Fruit fly (Drosophila melanogaster) whole organism, embryonic: ENCODE measurements around the gene CG2187.

ENCODE experiments used
- Atf3 ChIP-seq: fragments of 200-800 bp; sonication (Bioruptor generic); optimal IDR thresholded peaks from 3 replicates; lab custom pipeline; 2016; ENCODE audit warnings: missing biosample characterization, missing genetic modification characterization
- Awh ChIP-seq: fragments of 200-800 bp; sonication (Bioruptor generic); IDR thresholded peaks from 2 replicates; pipeline ENCODE4, ENCODE4 v1.3.6; 2022; ENCODE audit warnings: missing biosample characterization, missing genetic modification characterization
- B-H2 ChIP-seq: fragments of 200-800 bp; sonication (Bioruptor generic); optimal IDR thresholded peaks from 2 replicates; lab custom pipeline; 2018; ENCODE audit warnings: missing biosample characterization, mild to moderate bottlenecking, missing genetic modification characterization
- BEAF-32 ChIP-seq: fragments of 200-800 bp; sonication (Bioruptor generic); optimal IDR thresholded peaks from 3 replicates; lab custom pipeline; 2017; ENCODE audit warnings: missing biosample characterization, missing genetic modification characterization, mild to moderate bottlenecking, moderate library complexity, missing genetic modification reagents
- CG10267 ChIP-seq: fragments of 200-800 bp; sonication (Bioruptor generic); optimal IDR thresholded peaks from 2 replicates; lab custom pipeline; 2018; ENCODE audit warnings: missing biosample characterization, mild to moderate bottlenecking, missing genetic modification characterization, moderate library complexity
- CG11093 ChIP-seq: fragments of 200-800 bp; sonication (Bioruptor generic); IDR thresholded peaks from 3 replicates; pipeline ENCODE4 v1.3.6; 2022; ENCODE audit warnings: missing biosample characterization, missing genetic modification characterization
- CG12299 ChIP-seq: fragments of 200-800 bp; sonication (Bioruptor generic); optimal IDR thresholded peaks from 2 replicates; lab custom pipeline; 2018; ENCODE audit warnings: missing biosample characterization, mild to moderate bottlenecking, missing genetic modification characterization
- CG13123 ChIP-seq: fragments of 200-800 bp; sonication (Bioruptor generic); optimal IDR thresholded peaks from 2 replicates; lab custom pipeline; 2016; ENCODE audit warnings: missing biosample characterization, missing genetic modification characterization
- CG15696 ChIP-seq: fragments of 200-800 bp; sonication (Bioruptor generic); optimal IDR thresholded peaks from 2 replicates; lab custom pipeline; 2019; ENCODE audit warnings: missing biosample characterization, mild to moderate bottlenecking, missing genetic modification characterization, moderate library complexity
- CG1647 ChIP-seq: fragments of 200-800 bp; sonication (Bioruptor generic); optimal IDR thresholded peaks from 3 replicates; lab custom pipeline; 2016; ENCODE audit warnings: missing biosample characterization, missing genetic modification characterization
- CG17912 ChIP-seq: fragments of 200-800 bp; sonication (Bioruptor generic); optimal IDR thresholded peaks from 2 replicates; lab custom pipeline; 2018; ENCODE audit warnings: missing biosample characterization, mild to moderate bottlenecking, missing genetic modification characterization
- CG6854 ChIP-seq: fragments of 200-800 bp; sonication (Bioruptor generic); optimal IDR thresholded peaks from 3 replicates; lab custom pipeline; 2017; ENCODE audit warnings: missing biosample characterization, mild to moderate bottlenecking, missing genetic modification characterization
- CG7839 ChIP-seq: fragments of 200-800 bp; sonication (Bioruptor generic); optimal IDR thresholded peaks from 3 replicates; lab custom pipeline; 2018; ENCODE audit warnings: missing biosample characterization, mild to moderate bottlenecking, missing genetic modification characterization, moderate library complexity
- CG8944 ChIP-seq: fragments of 200-800 bp; sonication (Bioruptor generic); optimal IDR thresholded peaks from 3 replicates; lab custom pipeline; 2016; ENCODE audit warnings: missing biosample characterization, missing genetic modification characterization
- CG9727 ChIP-seq: fragments of 200-800 bp; sonication (Bioruptor generic); optimal IDR thresholded peaks from 3 replicates; lab custom pipeline; 2017; ENCODE audit warnings: missing biosample characterization, mild to moderate bottlenecking, missing genetic modification characterization
- CTCF ChIP-seq: fragments of 200-800 bp; sonication (Bioruptor generic); optimal IDR thresholded peaks from 2 replicates; lab custom pipeline; 2017; ENCODE audit warnings: missing biosample characterization, mild to moderate bottlenecking, missing genetic modification characterization, moderate library complexity
- Dek ChIP-seq: fragments of 200-800 bp; sonication (Bioruptor generic); optimal IDR thresholded peaks from 3 replicates; lab custom pipeline; 2019; ENCODE audit warnings: missing biosample characterization, mild to moderate bottlenecking, missing genetic modification characterization, moderate library complexity
- Gug ChIP-seq: fragments of 200-800 bp; sonication (Bioruptor generic); IDR thresholded peaks from 4 replicates; pipeline ENCODE4 v1.3.6; 2022; ENCODE audit warnings: missing biosample characterization, missing genetic modification characterization
- H15 ChIP-seq: fragments of 200-800 bp; sonication (Bioruptor generic); IDR thresholded peaks from 3 replicates; pipeline ENCODE4 v1.3.6; 2022; ENCODE audit warnings: missing biosample characterization, missing genetic modification characterization
- Opbp ChIP-seq: fragments of 200-800 bp; sonication (Bioruptor generic); IDR thresholded peaks from 3 replicates; pipeline ENCODE4 v1.3.6; 2022; ENCODE audit warnings: missing biosample characterization, missing genetic modification characterization; ENCODE audit not compliant: partially characterized antibody
- Six4 ChIP-seq: fragments of 200-800 bp; sonication (Bioruptor generic); optimal IDR thresholded peaks from 2 replicates; lab custom pipeline; 2016; ENCODE audit warnings: missing biosample characterization, missing genetic modification characterization
- amos ChIP-seq: fragments of 200-800 bp; sonication (Bioruptor generic); IDR thresholded peaks from 2 replicates; pipeline ENCODE4 v1.3.6; 2022; ENCODE audit warnings: missing biosample characterization, missing genetic modification characterization; ENCODE audit not compliant: partially characterized antibody
- bab2 ChIP-seq: fragments of 200-800 bp; sonication (Bioruptor generic); optimal IDR thresholded peaks from 2 replicates; lab custom pipeline; 2016; ENCODE audit warnings: missing biosample characterization, missing genetic modification characterization
- bsh ChIP-seq, 2 experiments: fragments of 200-800 bp; sonication (Bioruptor generic); optimal IDR thresholded peaks; 2 replicates each; lab custom pipeline; 2017 to 2018; ENCODE audit warnings: mild to moderate bottlenecking in 2 of 2, missing biosample characterization in 2 of 2, missing genetic modification characterization in 2 of 2, moderate library complexity in 1 of 2
- hkb ChIP-seq, 2 experiments: fragments of 200-800 bp in 1 of 2; fragments of >200 bp in 1 of 2; sonication (Bioruptor generic) in 1 of 2; IDR thresholded peaks in 1 of 2; optimal IDR thresholded peaks in 1 of 2; 2 replicates each; pipeline versions ENCODE4 v1.3.6 to Lab custom; 2017 to 2022; ENCODE audit warnings: missing biosample characterization in 1 of 2, missing genetic modification characterization in 1 of 2
- kah ChIP-seq: fragments of 200-800 bp; sonication (Bioruptor generic); optimal IDR thresholded peaks from 2 replicates; lab custom pipeline; 2018; ENCODE audit warnings: missing biosample characterization, mild to moderate bottlenecking, missing genetic modification characterization
- lbe ChIP-seq: fragments of 200-800 bp; sonication (Bioruptor generic); optimal IDR thresholded peaks from 2 replicates; lab custom pipeline; 2016; ENCODE audit warnings: missing biosample characterization, mild to moderate bottlenecking, missing genetic modification characterization
- lov ChIP-seq, 2 experiments: fragments of 200-800 bp in 1 of 2; fragments of >200 bp in 1 of 2; sonication (Bioruptor generic) in 1 of 2; IDR thresholded peaks in 1 of 2; optimal IDR thresholded peaks in 1 of 2; 2 replicates in 1 of 2; 3 replicates in 1 of 2; pipeline versions ENCODE4 v1.3.6 to Lab custom; 2017 to 2022; ENCODE audit warnings: missing biosample characterization in 1 of 2, missing genetic modification characterization in 1 of 2
- nom ChIP-seq: fragments of 200-800 bp; sonication (Bioruptor generic); optimal IDR thresholded peaks from 2 replicates; lab custom pipeline; 2017; ENCODE audit warnings: missing biosample characterization, missing genetic modification characterization, mild to moderate bottlenecking, moderate library complexity, missing genetic modification reagents
- pb ChIP-seq: fragments of 200-800 bp; sonication (Bioruptor generic); optimal IDR thresholded peaks from 3 replicates; lab custom pipeline; 2016; ENCODE audit warnings: missing biosample characterization, missing genetic modification characterization
- prd ChIP-seq, 3 experiments: fragments of >200 bp in 2 of 3; fragments of 200-800 bp in 1 of 3; sonication (Bioruptor generic) in 1 of 3; optimal IDR thresholded peaks in 2 of 3; IDR thresholded peaks in 1 of 3; 2 replicates in 2 of 3; 3 replicates in 1 of 3; pipeline versions ENCODE4 v1.3.6 to Lab custom; 2017 to 2022; ENCODE audit warnings: missing biosample characterization in 1 of 3, missing genetic modification characterization in 1 of 3
- sc ChIP-seq, 3 experiments: fragments of >200 bp in 2 of 3; fragments of 200-800 bp in 1 of 3; sonication (Bioruptor generic) in 1 of 3; optimal IDR thresholded peaks; 2 replicates in 2 of 3; 3 replicates in 1 of 3; lab custom pipeline; 2017; ENCODE audit warnings: mild to moderate bottlenecking in 1 of 3, missing biosample characterization in 1 of 3, missing genetic modification characterization in 1 of 3, missing genetic modification reagents in 1 of 3
- sens ChIP-seq: fragments of 200-800 bp; sonication (Bioruptor generic); peaks from one replicate; lab custom pipeline; 2016; ENCODE audit warnings: missing biosample characterization, missing genetic modification characterization
- tap ChIP-seq: fragments of 200-800 bp; optimal IDR thresholded peaks from 3 replicates; lab custom pipeline; 2019; ENCODE audit warnings: missing biosample characterization, mild to moderate bottlenecking, missing genetic modification characterization, moderate library complexity

CG2187 gene

dm6 chr3R:31706142-31706894, 52.1 kb downstream of the CG2187 start (continued):
- TF ChIP-seq kah = no peak
- TF ChIP-seq bsh (GFP tag; optimal IDR thresholded peaks at IDR 0.05; lab: Kevin White, UChicago) = peak; percentile 3 to 77
- TF ChIP-seq lov (optimal IDR thresholded peaks at IDR 0.05; lab: Kevin White, UChicago) = no peak
- TF ChIP-seq lov (GFP tag; IDR thresholded peaks at IDR 0.05; lab: Robert Waterston, UW) = peak; percentile 80
- no peak for TF ChIP-seq CG12299 (tag; lab: Kevin White, UChicago)
- peak; percentile 59 for TF ChIP-seq CG15696 (tag; lab: Kevin White, UChicago)
- no peak for TF ChIP-seq Awh (GFP tag; lab: Robert Waterston, UW)
- peak; percentile 35; the same call in 1 of the 3 replicates for TF ChIP-seq H15 (GFP tag; lab: Robert Waterston, UW)
- TF ChIP-seq B-H2 (GFP tag; lab: Kevin White, UChicago) = no peak
- no peak for TF ChIP-seq prd (optimal IDR thresholded peaks at IDR 0.05; lab: Kevin White, UChicago)
- peak; percentile 62; the same call in 2 of the 3 replicates for TF ChIP-seq prd (GFP tag; IDR thresholded peaks at IDR 0.05; lab: Robert Waterston, UW)
- TF ChIP-seq lbe (GFP tag; lab: Kevin White, UChicago) = no peak
- peak; percentile 62 for TF ChIP-seq CG9727 (GFP tag; lab: Kevin White, UChicago)
- TF ChIP-seq pb (GFP tag; lab: Kevin White, UChicago) = no peak
- TF ChIP-seq CG11093 (GFP tag; lab: Robert Waterston, UW) = 0 out of 3 replicates have a peak, but pooled peaks have one; percentile 38
- peak; percentile 56 for TF ChIP-seq CG10267 (tag; lab: Kevin White, UChicago)
- no peak for TF ChIP-seq sc (optimal IDR thresholded peaks at IDR 0.05; lab: Kevin White, UChicago)
- no peak for TF ChIP-seq sc (GFP tag; optimal IDR thresholded peaks at IDR 0.05; lab: Kevin White, UChicago)
- TF ChIP-seq bab2 = no peak
- no peak for TF ChIP-seq CG13123 (GFP tag; lab: Kevin White, UChicago)
- no peak for TF ChIP-seq CG17912 (GFP tag; lab: Kevin White, UChicago)
- no peak for TF ChIP-seq amos (GFP tag; lab: Robert Waterston, UW)
- TF ChIP-seq CG7839 (tag; lab: Kevin White, UChicago) = no peak
- peak; percentile 77 for TF ChIP-seq sens
- no peak for TF ChIP-seq Opbp (GFP tag; lab: Robert Waterston, UW)
- TF ChIP-seq nom (GFP tag; lab: Kevin White, UChicago) = no peak
- no peak for TF ChIP-seq Six4 (GFP tag; lab: Kevin White, UChicago)
- TF ChIP-seq CG1647 (GFP tag; lab: Kevin White, UChicago) = no peak
- no peak for TF ChIP-seq CTCF
- no peak for TF ChIP-seq Gug (GFP tag; lab: Robert Waterston, UW)
- no peak for TF ChIP-seq CG6854 (GFP tag; lab: Kevin White, UChicago)
- TF ChIP-seq Atf3 (GFP tag; lab: Kevin White, UChicago) = no peak
- peak; percentile 31 for TF ChIP-seq CG8944 (GFP tag; lab: Kevin White, UChicago)
- no peak for TF ChIP-seq tap (tag; lab: Kevin White, UChicago)
- no peak for TF ChIP-seq Dek (tag; lab: Kevin White, UChicago)
- TF ChIP-seq BEAF-32 (GFP tag; lab: Kevin White, UChicago) = no peak
- TF ChIP-seq hkb (optimal IDR thresholded peaks at IDR 0.05; lab: Kevin White, UChicago) = no peak
- TF ChIP-seq hkb (GFP tag; IDR thresholded peaks at IDR 0.05; lab: Robert Waterston, UW) = no peak
- TF ChIP-seq, all 482 proteins: peak for 60
